Worm (Caenorhabditis elegans): ENCODE data around the gene psme-3.

- TF ChIP-seq nhr-77 (tag; optimal IDR thresholded peaks at IDR 0.05), result peak; percentile 33
- TF ChIP-seq ces-1 (GFP tag; optimal IDR thresholded peaks at IDR 0.05), result no peak
- peak in 1 of 3 experiments; percentile 56 for TF ChIP-seq ceh-82 (tag; optimal IDR thresholded peaks at IDR 0.05)
- peak; percentile 17 for TF ChIP-seq tbx-2 (tag; optimal IDR thresholded peaks at IDR 0.05)
- no peak for TF ChIP-seq lin-39 (tag; optimal IDR thresholded peaks at IDR 0.05)
- TF ChIP-seq nhr-11 (tag; optimal IDR thresholded peaks at IDR 0.05), result no peak
- peak; percentile 62 for TF ChIP-seq skn-1 (tag; optimal IDR thresholded peaks at IDR 0.05)
- peak in 1 of 6 experiments; percentile 26 for TF ChIP-seq elt-3 (tag; optimal IDR thresholded peaks at IDR 0.05)
Measured at ce11 chrIII:11565602-11566001, 2.3 kb upstream of the psme-3 start, which contains the start of gene Y66D12A.10.
